Fruit fly (Drosophila melanogaster): Measurements from ENCODE around the gene CG2260.

CG2260 gene

DNA sequence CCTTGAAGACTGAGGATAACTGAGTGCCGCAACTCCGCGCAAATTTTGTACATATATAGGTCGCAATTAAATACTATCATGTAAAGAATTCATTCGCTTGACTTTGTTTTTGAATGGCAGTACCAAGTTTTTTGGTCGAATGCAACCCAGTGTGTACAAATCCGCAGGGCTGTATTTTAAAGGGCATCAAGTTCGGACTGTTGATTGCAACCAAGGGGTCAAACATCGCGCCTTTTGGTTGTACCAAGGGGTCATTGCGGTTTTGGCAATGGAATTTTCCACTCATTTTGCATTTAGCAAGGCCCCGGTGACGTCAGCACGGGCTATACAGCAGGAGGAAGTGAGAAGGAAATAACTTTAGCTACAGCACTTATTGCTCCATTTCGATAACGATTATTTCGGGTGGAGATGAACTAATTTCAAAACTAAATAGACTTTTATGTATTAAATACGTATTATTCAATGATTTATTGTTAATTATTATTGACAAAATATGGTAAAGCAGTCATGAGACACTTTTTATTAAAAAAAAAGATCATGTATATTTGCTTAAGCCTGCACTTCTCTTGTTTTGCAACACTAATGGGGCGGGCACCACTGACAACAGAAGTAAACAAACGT is 10.9 kb upstream of the CG2260 start, which contains the start of gene CG10958 (continued):
- TF ChIP-seq Elba2 (GFP tag; optimal IDR thresholded peaks at IDR 0.05) = no peak
- peak; percentile 64; the same call in 1 of the 2 replicates for TF ChIP-seq vvl (GFP tag; IDR thresholded peaks at IDR 0.05)
- peak; percentile 44; the same call in 1 of the 4 replicates for TF ChIP-seq Gug (GFP tag; IDR thresholded peaks at IDR 0.05)
- TF ChIP-seq CG9215 (GFP tag; IDR thresholded peaks at IDR 0.05) = peak; percentile 30; the same call in 1 of the 2 replicates
- peak; percentile 33 for TF ChIP-seq CG34376 (GFP tag; optimal IDR thresholded peaks at IDR 0.05)
- no peak for TF ChIP-seq Neu2 (GFP tag; optimal IDR thresholded peaks at IDR 0.05; ENCODE audit: borderline replicate concordance)
- no peak for TF ChIP-seq vnd (GFP tag; IDR thresholded peaks at IDR 0.05; ENCODE audit: partially characterized antibody)
- peak; percentile 36 for TF ChIP-seq sd (tag; optimal IDR thresholded peaks at IDR 0.05)
- no peak for TF ChIP-seq pros (GFP tag; optimal IDR thresholded peaks at IDR 0.05)
- no peak for TF ChIP-seq CG2129 (GFP tag; IDR thresholded peaks at IDR 0.05; ENCODE audit: partially characterized antibody)
- no peak for TF ChIP-seq CG9876 (GFP tag; optimal IDR thresholded peaks at IDR 0.05)
- TF ChIP-seq CG6854 (GFP tag; optimal IDR thresholded peaks at IDR 0.05) = no peak
- TF ChIP-seq CG11093 (GFP tag; IDR thresholded peaks at IDR 0.05) = no peak
- peak; percentile 53; the same call in 1 of the 3 replicates for TF ChIP-seq so (GFP tag; IDR thresholded peaks at IDR 0.05)
- TF ChIP-seq da (GFP tag; optimal IDR thresholded peaks at IDR 0.05) = no peak
- no peak; the same call in 1 of the 2 replicates for TF ChIP-seq al (GFP tag; IDR thresholded peaks at IDR 0.05)
- no peak for TF ChIP-seq CG6765 (GFP tag; optimal IDR thresholded peaks at IDR 0.05)
- TF ChIP-seq Sox102F (GFP tag; optimal IDR thresholded peaks at IDR 0.05) = peak; percentile 71
- no peak for TF ChIP-seq Spps (tag; optimal IDR thresholded peaks at IDR 0.05)
- TF ChIP-seq crc (GFP tag; optimal IDR thresholded peaks at IDR 0.05) = no peak
- TF ChIP-seq CG8089 (GFP tag; optimal IDR thresholded peaks at IDR 0.05) = no peak
- peak; percentile 59 for TF ChIP-seq CG4424 (GFP tag; optimal IDR thresholded peaks at IDR 0.05)
- peak; percentile 59 for TF ChIP-seq grau (tag; optimal IDR thresholded peaks at IDR 0.05)
- TF ChIP-seq Mad (GFP tag; optimal IDR thresholded peaks at IDR 0.05) = peak; percentile 43
- peak; percentile 85 for TF ChIP-seq Sry-β (GFP tag; optimal IDR thresholded peaks at IDR 0.05)
- TF ChIP-seq CG10366 (GFP tag; IDR thresholded peaks at IDR 0.05) = peak; percentile 60
- TF ChIP-seq Poxn (GFP tag; IDR thresholded peaks at IDR 0.05) = no peak
- TF ChIP-seq dmrt99B (tag; optimal IDR thresholded peaks at IDR 0.05) = no peak
- TF ChIP-seq CG13424 (tag; optimal IDR thresholded peaks at IDR 0.05) = peak; percentile 47
- peak; percentile 18 for TF ChIP-seq Fer2 (tag; optimal IDR thresholded peaks at IDR 0.05)
- TF ChIP-seq CG10147 (GFP tag; optimal IDR thresholded peaks at IDR 0.05) = peak; percentile 11
- no peak for TF ChIP-seq jumu (GFP tag; optimal IDR thresholded peaks at IDR 0.05)
- TF ChIP-seq Atf3 (GFP tag; optimal IDR thresholded peaks at IDR 0.05) = peak; percentile 51
- peak; percentile 13 for TF ChIP-seq CG16815 (GFP tag; optimal IDR thresholded peaks at IDR 0.05)
- no peak for TF ChIP-seq fu2 (GFP tag; optimal IDR thresholded peaks at IDR 0.05)
- no peak for TF ChIP-seq ac (GFP tag; optimal IDR thresholded peaks at IDR 0.05)
- peak; percentile 53 for TF ChIP-seq CG3838 (GFP tag; optimal IDR thresholded peaks at IDR 0.05)
- TF ChIP-seq ci (GFP tag; IDR thresholded peaks at IDR 0.05) = 0 out of 3 replicates have a peak, but pooled peaks have one; percentile 37
- TF ChIP-seq CG32532 (GFP tag; IDR thresholded peaks at IDR 0.05) = peak; percentile 55
- TF ChIP-seq CG32772 (GFP tag; IDR thresholded peaks at IDR 0.05) = peak; percentile 52; the same call in 1 of the 2 replicates
- no peak for TF ChIP-seq Mes4 (GFP tag; optimal IDR thresholded peaks at IDR 0.05)
- TF ChIP-seq CG9609 (GFP tag; optimal IDR thresholded peaks at IDR 0.05) = peak; percentile 4
- TF ChIP-seq CG5245 (GFP tag; optimal IDR thresholded peaks at IDR 0.05) = peak; percentile 58
- TF ChIP-seq sens (GFP tag) = peak; percentile 88
- 0 out of 3 replicates have a peak, but pooled peaks have one; percentile 32 for TF ChIP-seq ase (GFP tag; IDR thresholded peaks at IDR 0.05)
- no peak for TF ChIP-seq CG1529 (GFP tag; optimal IDR thresholded peaks at IDR 0.05)
- TF ChIP-seq CG15479 (GFP tag; optimal IDR thresholded peaks at IDR 0.05) = no peak
- peak; percentile 37; the same call in 1 of the 2 replicates for TF ChIP-seq Adf1 (GFP tag; IDR thresholded peaks at IDR 0.05)
- TF ChIP-seq CG5953 (GFP tag; IDR thresholded peaks at IDR 0.05) = no peak
- no peak for TF ChIP-seq Jarid2 (GFP tag; optimal IDR thresholded peaks at IDR 0.05)

Data from whole organism, embryonic.